Fruit fly (Drosophila melanogaster) whole organism, pupa: Measurements from ENCODE around the gene Datp.

Source experiments
- CG10348 ChIP-seq: fragments of 200-800 bp; sonication (Bioruptor generic); IDR thresholded peaks from 2 replicates; pipeline ENCODE4 v1.3.6; 2022; ENCODE audit warnings: missing biosample characterization, missing genetic modification characterization
- CG12605 ChIP-seq: fragments of 200-800 bp; sonication (Bioruptor generic); IDR thresholded peaks from 2 replicates; pipeline ENCODE4 v1.3.6; 2022; ENCODE audit warnings: missing biosample characterization, missing genetic modification characterization
- CG13204 ChIP-seq: fragments of 200-800 bp; sonication (Bioruptor generic); optimal IDR thresholded peaks from 2 replicates; lab custom pipeline; 2018; ENCODE audit warnings: missing biosample characterization, mild to moderate bottlenecking, missing genetic modification characterization, moderate library complexity
- CG14655 ChIP-seq: fragments of 200-800 bp; sonication (Bioruptor generic); optimal IDR thresholded peaks from 3 replicates; lab custom pipeline; 2017; ENCODE audit warnings: mild to moderate bottlenecking, missing biosample characterization, missing genetic modification reagents, missing genetic modification characterization
- CG15710 ChIP-seq: fragments of 200-800 bp; sonication (Bioruptor generic); optimal IDR thresholded peaks from 2 replicates; lab custom pipeline; 2018; ENCODE audit warnings: missing biosample characterization, mild to moderate bottlenecking, missing genetic modification characterization, moderate library complexity
- CG17806 ChIP-seq: fragments of 200-800 bp; sonication (Bioruptor generic); optimal IDR thresholded peaks from 2 replicates; lab custom pipeline; 2018; ENCODE audit warnings: missing biosample characterization, mild to moderate bottlenecking, missing genetic modification characterization, moderate library complexity
- CG32121 ChIP-seq: fragments of 200-800 bp; sonication (Bioruptor generic); IDR thresholded peaks from 2 replicates; pipeline ENCODE4 v1.3.6; 2022; ENCODE audit warnings: missing biosample characterization, missing genetic modification characterization
- CG34367 ChIP-seq: fragments of 200-800 bp; sonication (Bioruptor generic); optimal IDR thresholded peaks from 2 replicates; lab custom pipeline; 2018; ENCODE audit warnings: missing biosample characterization, mild to moderate bottlenecking, missing genetic modification characterization
- CG4496 ChIP-seq: fragments of 200-800 bp; sonication (Bioruptor generic); IDR thresholded peaks from 3 replicates; pipeline ENCODE4 v1.3.6; 2022; ENCODE audit warnings: missing biosample characterization, missing genetic modification characterization
- CG8159 ChIP-seq: fragments of 200-800 bp; sonication (Bioruptor generic); optimal IDR thresholded peaks from 3 replicates; lab custom pipeline; 2018; ENCODE audit warnings: missing biosample characterization, mild to moderate bottlenecking, missing genetic modification characterization, moderate library complexity
- CG8301 ChIP-seq: fragments of 200-800 bp; sonication (Bioruptor generic); optimal IDR thresholded peaks from 2 replicates; lab custom pipeline; 2018; ENCODE audit warnings: missing biosample characterization, mild to moderate bottlenecking, missing genetic modification characterization
- CG9948 ChIP-seq: fragments of 200-800 bp; sonication (Bioruptor generic); optimal IDR thresholded peaks from 2 replicates; lab custom pipeline; 2018; ENCODE audit warnings: missing biosample characterization, mild to moderate bottlenecking, missing genetic modification characterization, moderate library complexity
- D1 ChIP-seq: fragments of 200-800 bp; sonication (Bioruptor generic); optimal IDR thresholded peaks from 2 replicates; lab custom pipeline; 2018; ENCODE audit warnings: missing biosample characterization, mild to moderate bottlenecking, missing genetic modification characterization, moderate library complexity
- EcR ChIP-seq: fragments of 200-800 bp; sonication (Bioruptor generic); optimal IDR thresholded peaks from 3 replicates; lab custom pipeline; 2019; ENCODE audit warnings: missing biosample characterization, missing genetic modification characterization, mild to moderate bottlenecking, moderate library complexity, missing genetic modification reagents
- Ets98B ChIP-seq: fragments of 200-800 bp; sonication (Bioruptor generic); IDR thresholded peaks from 2 replicates; pipeline ENCODE4 v1.3.6; 2022; ENCODE audit warnings: missing biosample characterization, missing genetic modification characterization
- Pif1A ChIP-seq: fragments of 200-800 bp; sonication (Bioruptor generic); optimal IDR thresholded peaks from 3 replicates; lab custom pipeline; 2016; ENCODE audit warnings: missing biosample characterization, missing genetic modification characterization
- Pif1B ChIP-seq: fragments of 200-800 bp; sonication (Bioruptor generic); optimal IDR thresholded peaks from 3 replicates; lab custom pipeline; 2016; ENCODE audit warnings: missing biosample characterization, missing genetic modification characterization
- Snoo ChIP-seq: fragments of 200-800 bp; sonication (Bioruptor generic); optimal IDR thresholded peaks from 3 replicates; lab custom pipeline; 2017; ENCODE audit warnings: missing biosample characterization, mild to moderate bottlenecking, missing genetic modification characterization, inconsistent platforms
- fd96Ca ChIP-seq: fragments of 200-800 bp; sonication (Bioruptor generic); IDR thresholded peaks from 3 replicates; pipeline ENCODE4 v1.3.6; 2022; ENCODE audit warnings: missing biosample characterization, missing genetic modification characterization
- gl ChIP-seq: fragments of 200-800 bp; sonication (Bioruptor generic); optimal IDR thresholded peaks from 2 replicates; lab custom pipeline; 2018; ENCODE audit warnings: missing biosample characterization, mild to moderate bottlenecking, missing genetic modification characterization
- rn ChIP-seq: fragments of 200-800 bp; sonication (Bioruptor generic); IDR thresholded peaks from 2 replicates; pipeline ENCODE4 v1.3.6; 2022; ENCODE audit warnings: missing biosample characterization, missing genetic modification characterization

Gene Datp

DNA sequence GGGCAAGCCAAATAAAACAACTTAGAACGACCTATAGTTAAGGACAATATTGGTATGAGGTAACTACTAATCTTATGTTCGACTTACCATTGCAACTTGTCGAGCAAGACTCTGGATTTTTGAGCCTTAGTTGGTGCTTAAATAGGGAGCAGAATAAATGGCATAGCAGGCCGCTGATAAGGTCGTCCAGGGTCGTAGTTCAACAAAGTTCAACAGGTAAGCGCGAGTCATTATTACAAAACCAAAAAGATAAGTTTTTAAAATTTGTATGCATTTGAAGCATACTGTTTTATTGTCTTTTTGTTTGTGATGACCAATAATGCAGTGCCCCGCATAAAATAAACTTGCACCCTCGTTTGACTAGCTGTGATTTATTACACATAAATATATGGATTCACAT is 35.6 kb downstream of the Datp start, which contains the start of gene Muc30E:
Gene Muc30E (minus strand): TSS at position 101 of the 400 bp plus-strand sequence.
- no peak for TF ChIP-seq fd96Ca (GFP tag; lab: Robert Waterston, UW)
- no peak for TF ChIP-seq D1 (tag; lab: Kevin White, UChicago)
- TF ChIP-seq Pif1A (GFP tag; lab: Kevin White, UChicago): no peak
- no peak for TF ChIP-seq CG13204 (GFP tag; lab: Kevin White, UChicago)
- no peak for TF ChIP-seq Ets98B (GFP tag; lab: Robert Waterston, UW)
- TF ChIP-seq EcR (GFP tag; lab: Kevin White, UChicago): no peak
- no peak for TF ChIP-seq CG14655
- TF ChIP-seq gl (tag; lab: Kevin White, UChicago): no peak
- no peak for TF ChIP-seq Snoo
- TF ChIP-seq CG8301 (tag; lab: Kevin White, UChicago): no peak

DNA sequence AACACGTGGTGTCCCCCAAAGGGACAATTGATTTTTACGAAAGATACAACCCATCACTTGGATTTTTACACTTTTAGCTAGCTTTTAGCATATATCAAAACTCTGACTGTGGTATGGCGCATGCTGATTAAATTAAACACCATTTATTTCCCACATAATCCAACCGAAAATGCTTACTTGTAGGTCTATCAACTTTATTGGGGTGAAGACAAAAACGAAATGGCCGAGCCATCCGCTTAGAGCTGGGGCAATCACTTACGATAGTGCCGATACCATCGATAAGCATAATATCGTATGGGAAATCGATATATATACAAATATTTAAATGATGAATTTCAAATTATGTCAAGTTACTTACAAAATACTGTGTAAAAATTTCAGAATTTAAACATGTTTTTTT is 41.3 kb downstream of the Datp start, which contains the start of gene RpS2:
Gene RpS2 (minus strand): TSS at position 257 of the 400 bp plus-strand sequence.
- TF ChIP-seq CG17806 (tag; lab: Kevin White, UChicago) (no peak), CG15710 (peak; percentile 10), CG13204 (GFP tag; lab: Kevin White, UChicago) (no peak), Pif1B (peak; percentile 37)

DNA sequence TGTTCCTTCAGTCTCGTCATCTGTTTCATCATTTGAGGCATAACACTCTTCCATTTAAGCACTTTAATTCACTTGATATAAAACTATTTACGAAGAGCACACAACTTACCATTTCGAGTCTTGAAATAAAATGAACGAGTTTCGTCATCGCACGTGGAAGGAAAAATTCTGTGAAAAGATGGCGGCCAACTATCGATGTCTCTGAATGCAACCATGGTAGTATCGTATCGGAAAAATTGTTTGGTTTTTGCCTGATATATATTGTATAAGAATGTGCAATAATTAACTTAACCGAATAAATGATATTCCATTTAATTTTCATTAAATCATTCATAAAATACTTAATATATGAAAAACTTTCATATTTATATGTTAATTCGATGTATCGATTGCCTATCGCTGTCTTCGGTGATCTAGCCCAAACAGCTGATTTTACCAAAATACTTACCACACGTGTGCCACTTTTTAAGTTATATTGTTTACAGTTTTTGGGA is 43.7 kb downstream of the Datp start, which contains the start of gene Bka:
Gene Bka (plus strand): TSS at position 417 of the 494 bp plus-strand sequence.
- TF ChIP-seq fd96Ca (GFP tag; lab: Robert Waterston, UW) (no peak), D1 (tag; lab: Kevin White, UChicago) (peak; percentile 30), CG15710 (peak; percentile 45), CG13204 (GFP tag; lab: Kevin White, UChicago) (no peak), Snoo (peak; percentile 59), Pif1B (peak; percentile 48), EcR (GFP tag; lab: Kevin White, UChicago) (no peak), gl (tag; lab: Kevin White, UChicago) (peak; percentile 8), CG4496 (GFP tag; lab: Robert Waterston, UW) (peak; percentile 7; the same call in 1 of the 3 replicates), CG8301 (tag; lab: Kevin White, UChicago) (no peak)

DNA sequence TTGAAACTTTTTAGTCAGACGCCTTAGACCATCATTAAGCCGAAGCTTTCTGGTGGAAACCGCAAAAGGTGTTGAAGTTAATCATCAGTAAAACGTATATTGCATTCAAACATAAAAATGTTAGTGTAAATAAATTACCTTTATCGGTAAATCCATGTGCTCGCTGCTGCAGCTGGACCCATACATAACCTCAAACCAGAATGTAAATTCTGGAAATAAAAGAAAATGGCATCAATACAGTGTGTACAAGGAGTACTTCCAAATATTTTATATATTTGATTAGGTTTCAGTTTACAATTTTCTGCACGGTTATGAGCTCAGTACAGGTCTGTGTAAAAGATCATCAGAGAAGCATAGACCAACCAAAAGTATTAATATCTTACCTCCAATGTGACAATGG is 44.4 kb downstream of the Datp start:
- TF ChIP-seq Pif1B (no peak), rn (no peak), CG10348 (GFP tag; lab: Robert Waterston, UW) (no peak), CG12605 (GFP tag; lab: Robert Waterston, UW) (no peak), CG9948 (no peak), Snoo (no peak), EcR (GFP tag; lab: Kevin White, UChicago) (no peak), CG8159 (no peak), CG8301 (tag; lab: Kevin White, UChicago) (no peak), D1 (tag; lab: Kevin White, UChicago) (no peak), CG14655 (no peak), CG32121 (no peak), CG13204 (GFP tag; lab: Kevin White, UChicago) (no peak), CG17806 (tag; lab: Kevin White, UChicago) (no peak), CG4496 (GFP tag; lab: Robert Waterston, UW) (no peak), CG34367 (tag; lab: Kevin White, UChicago) (no peak), Ets98B (GFP tag; lab: Robert Waterston, UW) (no peak), Pif1A (GFP tag; lab: Kevin White, UChicago) (no peak), fd96Ca (GFP tag; lab: Robert Waterston, UW) (no peak), CG15710 (no peak)

DNA sequence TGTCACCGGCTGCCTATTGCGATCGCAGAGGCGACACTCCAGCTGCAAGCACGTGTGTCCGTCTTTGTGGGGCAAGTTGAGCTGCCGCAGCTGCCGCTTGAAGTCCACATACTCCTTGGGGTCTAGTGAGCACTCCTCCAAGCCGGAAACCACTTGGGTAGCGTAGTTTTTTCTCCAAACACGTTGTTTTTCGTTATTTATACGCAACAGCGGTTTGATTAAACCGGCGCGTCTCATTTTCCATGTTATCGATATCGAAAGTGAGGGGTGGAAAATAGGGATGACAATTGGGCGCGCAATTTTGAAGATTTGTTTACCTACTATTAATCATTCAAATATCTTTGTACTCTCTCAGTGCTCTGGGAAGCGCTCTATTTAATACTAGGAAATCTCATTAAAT is 45.4 kb downstream of the Datp start, which contains the start of gene mtDNA-helicase:
Gene mtDNA-helicase (minus strand): TSS at position 264 of the 400 bp plus-strand sequence.
- TF ChIP-seq Pif1B (no peak), fd96Ca (GFP tag; lab: Robert Waterston, UW) (no peak), CG4496 (GFP tag; lab: Robert Waterston, UW) (no peak), CG8301 (tag; lab: Kevin White, UChicago) (no peak), EcR (GFP tag; lab: Kevin White, UChicago) (no peak), CG10348 (GFP tag; lab: Robert Waterston, UW) (no peak), rn (no peak), CG13204 (GFP tag; lab: Kevin White, UChicago) (no peak), D1 (tag; lab: Kevin White, UChicago) (no peak), CG14655 (no peak)
- TF ChIP-seq, all 21 proteins: peak for 0

DNA sequence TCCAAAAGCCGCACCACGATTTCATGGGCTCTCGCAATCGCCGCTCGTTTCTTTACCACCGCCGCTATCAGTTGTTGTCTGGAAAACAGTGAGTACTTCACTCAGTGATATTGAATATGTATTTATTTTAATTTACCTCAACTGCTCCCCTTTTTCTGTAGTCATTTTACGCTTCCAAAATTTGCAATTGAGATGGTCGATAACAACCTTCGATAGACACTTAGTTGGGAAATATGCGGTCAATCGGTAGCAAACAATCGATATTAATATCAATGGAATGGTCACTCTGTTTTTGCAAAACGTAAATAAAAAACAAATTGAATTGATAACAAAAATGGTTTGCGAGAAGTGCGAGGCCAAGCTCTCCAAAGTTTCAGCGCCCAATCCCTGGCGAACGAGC is 48.0 kb downstream of the Datp start, which contains the start of the genes CG34183 and CG4537:
Gene CG34183 (minus strand): TSS at position 197 of the 400 bp plus-strand sequence.
Gene CG4537 (plus strand): TSS at position 310 of the 400 bp plus-strand sequence.
- no peak for TF ChIP-seq Snoo
- no peak for TF ChIP-seq D1 (tag; lab: Kevin White, UChicago)
- no peak for TF ChIP-seq CG4496 (GFP tag; lab: Robert Waterston, UW)
- no peak for TF ChIP-seq CG17806 (tag; lab: Kevin White, UChicago)
- no peak for TF ChIP-seq CG34367 (tag; lab: Kevin White, UChicago)
- TF ChIP-seq CG10348 (GFP tag; lab: Robert Waterston, UW): no peak
- no peak for TF ChIP-seq CG8301 (tag; lab: Kevin White, UChicago)
- TF ChIP-seq Pif1B: no peak
- no peak for TF ChIP-seq Ets98B (GFP tag; lab: Robert Waterston, UW)
- TF ChIP-seq CG14655: no peak
- no peak for TF ChIP-seq CG9948
- no peak for TF ChIP-seq gl (tag; lab: Kevin White, UChicago)
- TF ChIP-seq EcR (GFP tag; lab: Kevin White, UChicago): no peak
